Worm (Caenorhabditis elegans): ENCODE data around the gene cest-34.
A peak's percentile ranks its signal among the peaks of the same experiment; 100 is the strongest.

cest-34 gene

ce11 chrV:6699833-6700232 lies 23.2 kb downstream of the cest-34 start:
- TF ChIP-seq Y79H2A.3 (GFP tag; conservative IDR thresholded peaks at IDR 0.05) (no peak), ztf-22 (GFP tag; optimal IDR thresholded peaks at IDR 0.05) (no peak), lin-35 (GFP tag; optimal IDR thresholded peaks at IDR 0.05) (no peak), Y56A3A.18 (GFP tag; IDR thresholded peaks at IDR 0.05) (no peak), ceh-100 (GFP tag; IDR thresholded peaks at IDR 0.05) (no peak), rcor-1 (GFP tag; IDR thresholded peaks at IDR 0.05) (no peak), efl-1 (GFP tag; optimal IDR thresholded peaks at IDR 0.05) (no peak), madf-10 (tag; optimal IDR thresholded peaks at IDR 0.05) (no peak), F55B11.4 (tag; optimal IDR thresholded peaks at IDR 0.05; ENCODE audit: borderline replicate concordance, insufficient read depth) (no peak), atf-7 (tag; optimal IDR thresholded peaks at IDR 0.05) (no peak), cebp-1 (GFP tag; IDR thresholded peaks at IDR 0.05) (no peak), cebp-1 (tag; optimal IDR thresholded peaks at IDR 0.05) (no peak), ztf-3 (GFP tag; optimal IDR thresholded peaks at IDR 0.05) (no peak), nhr-179 (tag; optimal IDR thresholded peaks at IDR 0.05) (no peak), egrh-3 (GFP tag; IDR thresholded peaks at IDR 0.05) (no peak)

- no peak for TF ChIP-seq B0336.3 (GFP tag; IDR thresholded peaks at IDR 0.05)
- TF ChIP-seq nfyb-1 (GFP tag; IDR thresholded peaks at IDR 0.05): no peak
- no peak for TF ChIP-seq hmg-20 (GFP tag; IDR thresholded peaks at IDR 0.05)
- TF ChIP-seq F39B2.1 (GFP tag; IDR thresholded peaks at IDR 0.05): no peak
- TF ChIP-seq ztf-26 (tag; optimal IDR thresholded peaks at IDR 0.05): no peak
- TF ChIP-seq let-607 (tag; optimal IDR thresholded peaks at IDR 0.05): no peak
- peak; percentile 92 for TF ChIP-seq lsl-1 (GFP tag; optimal IDR thresholded peaks at IDR 0.05)
- no peak for TF ChIP-seq die-1 (tag; optimal IDR thresholded peaks at IDR 0.05)
- no peak for TF ChIP-seq aptf-2 (GFP tag; conservative IDR thresholded peaks at IDR 0.05)
- TF ChIP-seq ztf-3 (GFP tag; optimal IDR thresholded peaks at IDR 0.05): no peak
- no peak for TF ChIP-seq akir-1 (GFP tag; optimal IDR thresholded peaks at IDR 0.05)
- TF ChIP-seq ceh-100 (GFP tag; IDR thresholded peaks at IDR 0.05): no peak
- no peak for TF ChIP-seq tbp1 (GFP tag; optimal IDR thresholded peaks at IDR 0.05)
- TF ChIP-seq F33H1.4 (GFP tag; IDR thresholded peaks at IDR 0.05): peak; percentile 82
- no peak for TF ChIP-seq ekl-4 (GFP tag; IDR thresholded peaks at IDR 0.05)
- no peak for TF ChIP-seq F37B4.10 (GFP tag; IDR thresholded peaks at IDR 0.05)
- TF ChIP-seq F57A8.1 (GFP tag; optimal IDR thresholded peaks at IDR 0.05): no peak
- no peak for TF ChIP-seq C06A6.2 (GFP tag; conservative IDR thresholded peaks at IDR 0.05)
- TF ChIP-seq F23B12.7 (tag; optimal IDR thresholded peaks at IDR 0.05; ENCODE audit: insufficient read depth): no peak
- no peak for TF ChIP-seq hlh-12 (tag; optimal IDR thresholded peaks at IDR 0.05)
- TF ChIP-seq egrh-3 (GFP tag; IDR thresholded peaks at IDR 0.05): no peak
- TF ChIP-seq madf-3 (GFP tag; IDR thresholded peaks at IDR 0.05): no peak
- TF ChIP-seq dpff-1 (tag; optimal IDR thresholded peaks at IDR 0.05): no peak
- no peak for TF ChIP-seq Y79H2A.3 (GFP tag; conservative IDR thresholded peaks at IDR 0.05)
- no peak for TF ChIP-seq F55B11.4 (tag; optimal IDR thresholded peaks at IDR 0.05; ENCODE audit: borderline replicate concordance, insufficient read depth)
- TF ChIP-seq pbrm-1 (GFP tag; IDR thresholded peaks at IDR 0.05): no peak
- TF ChIP-seq pha-4 (tag; optimal IDR thresholded peaks at IDR 0.05): no peak
- no peak for TF ChIP-seq B0261.1 (tag; optimal IDR thresholded peaks at IDR 0.05)
- TF ChIP-seq nhr-120 (GFP tag; IDR thresholded peaks at IDR 0.05): no peak
- TF ChIP-seq ceh-79 (tag; optimal IDR thresholded peaks at IDR 0.05): no peak
- TF ChIP-seq Y53F4B.3 (GFP tag; IDR thresholded peaks at IDR 0.05): no peak
- no peak for TF ChIP-seq zim-3 (tag; optimal IDR thresholded peaks at IDR 0.05)
- TF ChIP-seq ceh-91 (GFP tag; IDR thresholded peaks at IDR 0.05): no peak
- no peak for TF ChIP-seq ztf-28 (GFP tag; IDR thresholded peaks at IDR 0.05)
- no peak for TF ChIP-seq F10E7.11 (tag; optimal IDR thresholded peaks at IDR 0.05)
- TF ChIP-seq egl-18 (GFP tag; IDR thresholded peaks at IDR 0.05): no peak
- no peak for TF ChIP-seq lir-1 (GFP tag; conservative IDR thresholded peaks at IDR 0.05)
- no peak for TF ChIP-seq lin-35 (GFP tag; optimal IDR thresholded peaks at IDR 0.05)
- no peak for TF ChIP-seq cebp-1 (GFP tag; IDR thresholded peaks at IDR 0.05)
- no peak for TF ChIP-seq cebp-1 (tag; optimal IDR thresholded peaks at IDR 0.05)
- no peak for TF ChIP-seq C17E4.6 (GFP tag; IDR thresholded peaks at IDR 0.05)
These were observed 26.1 kb downstream of the cest-34 start, which contains the start of gene era-1 for ce11 chrV:6702692-6703091. era-1 (plus strand) TSS chrV:6703057.
